Worm (Caenorhabditis elegans): ENCODE data around the gene trmt-10C.2.

ce11 chrIII:6364395-6364794 lies 18.3 kb downstream of the trmt-10C.2 start:
- TF ChIP-seq ama-1 (optimal IDR thresholded peaks at IDR 0.05), result no peak
- no peak for TF ChIP-seq pag-3 (tag; optimal IDR thresholded peaks at IDR 0.05; ENCODE audit: borderline replicate concordance, insufficient read depth)
- no peak for TF ChIP-seq snpc-4 (tag; optimal IDR thresholded peaks at IDR 0.05)
- TF ChIP-seq ceh-90 (tag; optimal IDR thresholded peaks at IDR 0.05), result no peak
- TF ChIP-seq tbx-2 (tag; optimal IDR thresholded peaks at IDR 0.05), result no peak
- TF ChIP-seq nhr-77 (tag; optimal IDR thresholded peaks at IDR 0.05), result no peak
- TF ChIP-seq nhr-90 (tag; optimal IDR thresholded peaks at IDR 0.05; ENCODE audit: poor library complexity), result peak; percentile 31
- no peak for TF ChIP-seq nhr-237 (tag; optimal IDR thresholded peaks at IDR 0.05)
- TF ChIP-seq hlh-17 (GFP tag; optimal IDR thresholded peaks at IDR 0.05; ENCODE audit: borderline replicate concordance), result no peak
- peak; percentile 75 for TF ChIP-seq nhr-71 (tag; optimal IDR thresholded peaks at IDR 0.05)
